Fruit fly (Drosophila melanogaster) whole organism, embryonic: ENCODE measurements around the gene trem.
A peak's percentile ranks its signal among the peaks of the same experiment; 100 is the strongest.

Source experiments
- BEAF-32 ChIP-seq: fragments of 200-800 bp; sonication (Bioruptor generic); optimal IDR thresholded peaks from 3 replicates; lab custom pipeline; 2017; ENCODE audit warnings: missing biosample characterization, missing genetic modification characterization, mild to moderate bottlenecking, moderate library complexity, missing genetic modification reagents
- CG10462 ChIP-seq: fragments of 200-800 bp; sonication (Bioruptor generic); optimal IDR thresholded peaks from 2 replicates; lab custom pipeline; 2016; ENCODE audit warnings: missing biosample characterization, missing genetic modification characterization
- CG10565 ChIP-seq: fragments of 200-800 bp; sonication (Bioruptor generic); optimal IDR thresholded peaks from 3 replicates; lab custom pipeline; 2016; ENCODE audit warnings: missing biosample characterization, mild to moderate bottlenecking, missing genetic modification characterization
- CG12155 ChIP-seq: fragments of 200-800 bp; sonication (Bioruptor generic); optimal IDR thresholded peaks from 3 replicates; lab custom pipeline; 2016; ENCODE audit warnings: missing biosample characterization, missing genetic modification characterization
- CG12236 ChIP-seq: fragments of 200-800 bp; sonication (Bioruptor generic); optimal IDR thresholded peaks from 2 replicates; lab custom pipeline; 2016; ENCODE audit warnings: missing biosample characterization, missing genetic modification characterization
- CG12659 ChIP-seq: fragments of 200-800 bp; sonication (Bioruptor generic); optimal IDR thresholded peaks from 3 replicates; lab custom pipeline; 2017; ENCODE audit warnings: mild to moderate bottlenecking, missing biosample characterization, missing genetic modification reagents, missing genetic modification characterization
- CG13624 ChIP-seq: fragments of 200-800 bp; sonication (Bioruptor generic); optimal IDR thresholded peaks from 2 replicates; lab custom pipeline; 2016; ENCODE audit warnings: missing biosample characterization, missing genetic modification characterization
- CG14860 ChIP-seq: fragments of 200-800 bp; sonication (Bioruptor generic); IDR thresholded peaks from 3 replicates; pipeline ENCODE4 v1.3.6; 2022; ENCODE audit warnings: missing biosample characterization, missing genetic modification characterization; ENCODE audit not compliant: partially characterized antibody
- CG1602 ChIP-seq: fragments of 200-800 bp; sonication (Bioruptor generic); optimal IDR thresholded peaks from 3 replicates; lab custom pipeline; 2016; ENCODE audit warnings: missing biosample characterization, missing genetic modification characterization
- CG16813 ChIP-seq: fragments of 200-800 bp; sonication (Bioruptor generic); IDR thresholded peaks from 3 replicates; pipeline ENCODE4 v1.3.6; 2022; ENCODE audit warnings: missing biosample characterization, missing genetic modification characterization; ENCODE audit not compliant: partially characterized antibody
- CG17328 ChIP-seq: fragments of 200-800 bp; sonication (Bioruptor generic); IDR thresholded peaks from 2 replicates; pipeline ENCODE4 v1.3.6; 2022; ENCODE audit warnings: missing biosample characterization, missing genetic modification characterization
- CG2129 ChIP-seq: fragments of 200-800 bp; sonication (Bioruptor generic); IDR thresholded peaks from 2 replicates; pipeline ENCODE4 v1.3.6; 2022; ENCODE audit warnings: missing biosample characterization, missing genetic modification characterization; ENCODE audit not compliant: partially characterized antibody
- CG2712 ChIP-seq: fragments of 200-800 bp; optimal IDR thresholded peaks from 3 replicates; lab custom pipeline; 2019; ENCODE audit warnings: missing biosample characterization, mild to moderate bottlenecking, missing genetic modification characterization, moderate library complexity
- CG31441 ChIP-seq: fragments of 200-800 bp; sonication (Bioruptor generic); IDR thresholded peaks from 2 replicates; pipeline ENCODE4 v1.3.6; 2022; ENCODE audit warnings: missing biosample characterization, missing genetic modification characterization
- CG4617 ChIP-seq: fragments of 200-800 bp; sonication (Bioruptor generic); optimal IDR thresholded peaks from 3 replicates; lab custom pipeline; 2016; ENCODE audit warnings: missing biosample characterization, missing genetic modification characterization, borderline replicate concordance
- CG4730 ChIP-seq: fragments of 200-800 bp; sonication (Bioruptor generic); IDR thresholded peaks from 2 replicates; pipeline ENCODE4 v1.3.6; 2022; ENCODE audit warnings: missing biosample characterization, missing genetic modification characterization
- CG5180 ChIP-seq: fragments of 200-800 bp; sonication (Bioruptor generic); optimal IDR thresholded peaks from 3 replicates; lab custom pipeline; 2017; ENCODE audit warnings: missing biosample characterization, missing genetic modification characterization, mild to moderate bottlenecking, moderate library complexity, missing genetic modification reagents
- CG5245 ChIP-seq: fragments of 200-800 bp; sonication (Bioruptor generic); optimal IDR thresholded peaks from 3 replicates; lab custom pipeline; 2016; ENCODE audit warnings: missing biosample characterization, missing genetic modification characterization
- CG6689 ChIP-seq: fragments of 200-800 bp; sonication (Bioruptor generic); IDR thresholded peaks from 2 replicates; pipeline ENCODE4 v1.3.6; 2022; ENCODE audit warnings: missing biosample characterization, missing genetic modification characterization
- CG6813 ChIP-seq: fragments of 200-800 bp; sonication (Bioruptor generic); optimal IDR thresholded peaks from 2 replicates; lab custom pipeline; 2017; ENCODE audit warnings: missing biosample characterization, missing genetic modification characterization, mild to moderate bottlenecking, moderate library complexity, missing genetic modification reagents
- CG6854 ChIP-seq: fragments of 200-800 bp; sonication (Bioruptor generic); optimal IDR thresholded peaks from 3 replicates; lab custom pipeline; 2017; ENCODE audit warnings: missing biosample characterization, mild to moderate bottlenecking, missing genetic modification characterization
- CG7839 ChIP-seq: fragments of 200-800 bp; sonication (Bioruptor generic); optimal IDR thresholded peaks from 3 replicates; lab custom pipeline; 2018; ENCODE audit warnings: missing biosample characterization, mild to moderate bottlenecking, missing genetic modification characterization, moderate library complexity
- CG9609 ChIP-seq: fragments of 200-800 bp; sonication (Bioruptor generic); optimal IDR thresholded peaks from 3 replicates; lab custom pipeline; 2016; ENCODE audit warnings: missing biosample characterization, missing genetic modification characterization
- Dref ChIP-seq: fragments of 200-800 bp; sonication (Bioruptor generic); IDR thresholded peaks from 2 replicates; pipeline ENCODE4 v1.3.6; 2022; ENCODE audit warnings: missing biosample characterization, missing genetic modification characterization
- Ets97D ChIP-seq: fragments of 200-800 bp; sonication (Bioruptor generic); optimal IDR thresholded peaks from 3 replicates; lab custom pipeline; 2016; ENCODE audit warnings: missing biosample characterization, missing genetic modification characterization
- HLHmδ ChIP-seq: fragments of 200-800 bp; sonication (Bioruptor generic); optimal IDR thresholded peaks from 2 replicates; lab custom pipeline; 2018; ENCODE audit warnings: missing biosample characterization, mild to moderate bottlenecking, missing genetic modification characterization, moderate library complexity
- Hr39 ChIP-seq: fragments of >200 bp; optimal IDR thresholded peaks from 2 replicates; lab custom pipeline; 2017
- Sry-β ChIP-seq: fragments of 200-800 bp; sonication (Bioruptor generic); optimal IDR thresholded peaks from 2 replicates; lab custom pipeline; 2018; ENCODE audit warnings: missing biosample characterization, mild to moderate bottlenecking, missing genetic modification characterization, moderate library complexity
- Sry-δ ChIP-seq: fragments of 200-800 bp; sonication (Bioruptor generic); optimal IDR thresholded peaks from 2 replicates; lab custom pipeline; 2016; ENCODE audit warnings: missing biosample characterization, missing genetic modification characterization
- ato ChIP-seq: fragments of 200-800 bp; sonication (Bioruptor generic); IDR thresholded peaks from 2 replicates; pipeline ENCODE4 v1.3.6; 2022; ENCODE audit warnings: missing biosample characterization, missing genetic modification characterization; ENCODE audit not compliant: partially characterized antibody
- bowl ChIP-seq: fragments of 200-800 bp; sonication (Bioruptor generic); IDR thresholded peaks from 2 replicates; pipeline ENCODE4 v1.3.6; 2022; ENCODE audit warnings: missing biosample characterization, missing genetic modification characterization
- cas ChIP-seq: fragments of 200-800 bp; sonication (Bioruptor generic); IDR thresholded peaks from 2 replicates; pipeline ENCODE4 v1.3.6; 2022; ENCODE audit warnings: missing biosample characterization, missing genetic modification characterization
- dm ChIP-seq: fragments of 200-800 bp; sonication (Bioruptor generic); optimal IDR thresholded peaks from 3 replicates; lab custom pipeline; 2016; ENCODE audit warnings: missing biosample characterization, missing genetic modification characterization
- fd102C ChIP-seq: fragments of 200-800 bp; sonication (Bioruptor generic); optimal IDR thresholded peaks from 2 replicates; lab custom pipeline; 2018; ENCODE audit warnings: missing biosample characterization, mild to moderate bottlenecking, missing genetic modification characterization, moderate library complexity
- grau ChIP-seq: fragments of 200-800 bp; optimal IDR thresholded peaks from 3 replicates; lab custom pipeline; 2019; ENCODE audit warnings: missing biosample characterization, mild to moderate bottlenecking, missing genetic modification characterization, moderate library complexity
- gsb-n ChIP-seq: fragments of 200-800 bp; sonication (Bioruptor generic); optimal IDR thresholded peaks from 3 replicates; lab custom pipeline; 2018; ENCODE audit warnings: missing biosample characterization, mild to moderate bottlenecking, missing genetic modification characterization
- oc ChIP-seq: fragments of 200-800 bp; sonication (Bioruptor generic); optimal IDR thresholded peaks from 2 replicates; lab custom pipeline; 2018; ENCODE audit warnings: missing biosample characterization, mild to moderate bottlenecking, missing genetic modification characterization, moderate library complexity
- otp ChIP-seq: fragments of 200-800 bp; sonication (Bioruptor generic); IDR thresholded peaks from 3 replicates; pipeline ENCODE4, ENCODE4 v1.3.6; 2022; ENCODE audit warnings: missing biosample characterization, missing genetic modification characterization
- pan ChIP-seq, 4 experiments: fragments of >200 bp in 3 of 4; fragments of 200-800 bp in 1 of 4; sonication (Bioruptor generic) in 1 of 4; optimal IDR thresholded peaks in 3 of 4; IDR thresholded peaks in 1 of 4; 2 replicates each; pipeline versions ENCODE4 v1.3.6 to Lab custom; 2017 to 2022; ENCODE audit warnings: missing biosample characterization in 2 of 4, missing genetic modification characterization in 2 of 4, mixed read lengths in 1 of 4
- pfk ChIP-seq: fragments of 200-800 bp; sonication (Bioruptor generic); optimal IDR thresholded peaks from 2 replicates; lab custom pipeline; 2018; ENCODE audit warnings: missing biosample characterization, mild to moderate bottlenecking, missing genetic modification characterization, moderate library complexity
- pho ChIP-seq: fragments of 200-800 bp; sonication (Bioruptor generic); optimal IDR thresholded peaks from 2 replicates; lab custom pipeline; 2016; ENCODE audit warnings: missing biosample characterization, missing genetic modification characterization
- scrt ChIP-seq: fragments of 200-800 bp; sonication (Bioruptor generic); optimal IDR thresholded peaks from 2 replicates; lab custom pipeline; 2018; ENCODE audit warnings: missing biosample characterization, mild to moderate bottlenecking, missing genetic modification characterization, moderate library complexity
- sob ChIP-seq: fragments of 200-800 bp; sonication (Bioruptor generic); IDR thresholded peaks from 2 replicates; pipeline ENCODE4 v1.3.6; 2022; ENCODE audit warnings: missing biosample characterization, missing genetic modification characterization
- sr ChIP-seq: fragments of 200-800 bp; sonication (Bioruptor generic); IDR thresholded peaks from 3 replicates; pipeline ENCODE4 v1.3.6; 2022; ENCODE audit warnings: missing biosample characterization, missing genetic modification characterization
- trem ChIP-seq: fragments of 200-800 bp; optimal IDR thresholded peaks from 3 replicates; lab custom pipeline; 2019; ENCODE audit warnings: missing biosample characterization, mild to moderate bottlenecking, missing genetic modification characterization, moderate library complexity
- usp ChIP-seq: fragments of >200 bp; optimal IDR thresholded peaks from 2 replicates; lab custom pipeline; 2017; ENCODE audit warnings: missing biosample characterization, missing genetic modification characterization
- vnd ChIP-seq: fragments of 200-800 bp; sonication (Bioruptor generic); IDR thresholded peaks from 3 replicates; pipeline ENCODE4 v1.3.6; 2022; ENCODE audit warnings: missing biosample characterization, missing genetic modification characterization; ENCODE audit not compliant: partially characterized antibody
- wdn ChIP-seq: fragments of 200-800 bp; sonication (Bioruptor generic); IDR thresholded peaks from 2 replicates; pipeline ENCODE4 v1.3.6; 2022; ENCODE audit warnings: missing biosample characterization, missing genetic modification characterization
- yki ChIP-seq: fragments of >200 bp; optimal IDR thresholded peaks from 3 replicates; lab custom pipeline; 2018

trem gene

DNA sequence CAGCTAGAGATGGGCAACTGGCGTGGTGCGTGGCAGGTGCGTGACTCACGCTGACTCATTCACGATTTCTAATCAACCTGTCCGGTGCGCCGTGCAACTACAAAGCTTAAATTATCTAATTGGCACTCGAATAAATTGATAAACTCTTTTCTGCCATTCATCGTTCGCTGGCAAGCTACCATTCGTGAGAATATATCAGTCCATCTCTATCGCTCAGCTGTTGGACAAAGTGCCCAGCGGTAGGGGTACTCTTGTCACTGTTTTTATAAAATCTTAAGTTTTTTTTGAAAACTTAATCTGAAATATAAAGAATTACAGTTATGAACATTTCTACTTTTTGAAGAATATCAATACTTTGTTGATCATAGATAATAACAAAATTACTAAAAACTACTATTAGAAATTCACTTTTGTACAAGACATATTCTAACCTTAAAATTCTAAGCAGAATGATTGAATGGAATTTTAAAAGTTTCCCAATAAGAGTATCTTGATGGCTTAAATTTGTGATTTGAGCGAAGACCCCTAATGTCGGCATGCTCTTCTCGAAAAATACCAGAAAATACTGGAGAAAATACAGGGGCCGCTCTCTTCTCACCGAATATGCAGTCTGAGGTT, 9.8 kb downstream of the trem start, which contains the start of the genes PIG-L and psidin:
Gene PIG-L, minus strand, starts transcription at position 187 of the 618 bp plus-strand sequence.
Gene psidin, plus strand, starts transcription at position 553 of the 618 bp plus-strand sequence.
- TF ChIP-seq pan (optimal IDR thresholded peaks at IDR 0.05; lab: Kevin White, UChicago) (no peak), pan (GFP tag; optimal IDR thresholded peaks at IDR 0.05 in 1 of 2, IDR thresholded peaks at IDR 0.05 in 1 of 2) (peak in 1 of 2 experiments; percentile 45), CG2712 (tag; lab: Kevin White, UChicago) (peak; percentile 91), dm (peak; percentile 69), scrt (no peak), trem (peak; percentile 70), CG5180 (GFP tag; lab: Kevin White, UChicago) (no peak), CG12155 (GFP tag; lab: Kevin White, UChicago) (peak; percentile 82), CG17328 (peak; percentile 49), pfk (no peak), vnd (peak; percentile 96), Dref (GFP tag; lab: Robert Waterston, UW) (no peak), CG10462 (peak; percentile 58), CG31441 (peak; percentile 92), otp (GFP tag; lab: Robert Waterston, UW) (peak; percentile 30; the same call in 1 of the 3 replicates), CG1602 (peak; percentile 86), CG12659 (GFP tag; lab: Kevin White, UChicago) (peak; percentile 90), Hr39 (lab: Kevin White, UChicago) (no peak), gsb-n (tag; lab: Kevin White, UChicago) (no peak), usp (GFP tag; lab: Kevin White, UChicago) (no peak), BEAF-32 (GFP tag; lab: Kevin White, UChicago) (peak; percentile 93), cas (GFP tag; lab: Robert Waterston, UW) (0 out of 2 replicates have a peak, but pooled peaks have one; percentile 8), sr (GFP tag; lab: Robert Waterston, UW) (0 out of 3 replicates have a peak, but pooled peaks have one; percentile 5), CG13624 (peak; percentile 81), CG10565 (GFP tag; lab: Kevin White, UChicago) (no peak), grau (tag; lab: Kevin White, UChicago) (peak; percentile 93), CG2129 (peak; percentile 93), Sry-β (GFP tag; lab: Kevin White, UChicago) (peak; percentile 53), sob (GFP tag; lab: Robert Waterston, UW) (peak; percentile 72), CG5245 (GFP tag; lab: Kevin White, UChicago) (peak; percentile 41), oc (tag; lab: Kevin White, UChicago) (no peak), CG6689 (peak; percentile 79), HLHmδ (no peak), CG14860 (GFP tag; lab: Robert Waterston, UW) (peak; percentile 95), yki (lab: Kevin White, UChicago) (no peak), CG4730 (GFP tag; lab: Robert Waterston, UW) (peak; percentile 44; the same call in 1 of the 2 replicates), pho (peak; percentile 90), CG6813 (GFP tag; lab: Kevin White, UChicago) (peak; percentile 20), CG4617 (peak; percentile 61), CG12236 (GFP tag; lab: Kevin White, UChicago) (peak; percentile 58), Sry-δ (GFP tag; lab: Kevin White, UChicago) (peak; percentile 92), CG6854 (no peak), fd102C (GFP tag; lab: Kevin White, UChicago) (no peak), bowl (GFP tag; lab: Robert Waterston, UW) (0 out of 2 replicates have a peak, but pooled peaks have one; percentile 23), CG9609 (peak; percentile 79), CG16813 (GFP tag; lab: Robert Waterston, UW) (peak; percentile 97), CG7839 (tag; lab: Kevin White, UChicago) (peak; percentile 88), Ets97D (GFP tag; lab: Kevin White, UChicago) (peak; percentile 69), wdn (GFP tag; lab: Robert Waterston, UW) (peak; percentile 25; the same call in 1 of the 2 replicates), ato (GFP tag; lab: Robert Waterston, UW) (peak; percentile 81)
